Fruit fly (Drosophila melanogaster) whole organism, prepupa: ENCODE results near the gene Gpdh1.

Experiments
- CG10631 ChIP-seq: fragments of 200-800 bp; sonication (Bioruptor generic); optimal IDR thresholded peaks from 2 replicates; lab custom pipeline; 2016; ENCODE audit warnings: missing biosample characterization, missing genetic modification characterization
- CG10669 ChIP-seq: fragments of 200-800 bp; sonication (Bioruptor generic); optimal IDR thresholded peaks from 3 replicates; lab custom pipeline; 2018; ENCODE audit warnings: missing biosample characterization, mild to moderate bottlenecking, missing genetic modification characterization, moderate library complexity
- CG11762 ChIP-seq: fragments of 200-800 bp; sonication (Bioruptor generic); optimal IDR thresholded peaks from 3 replicates; lab custom pipeline; 2016; ENCODE audit warnings: missing biosample characterization, missing genetic modification characterization; ENCODE audit not compliant: insufficient read depth
- CG11902 ChIP-seq: fragments of 200-800 bp; sonication (Bioruptor generic); optimal IDR thresholded peaks from 3 replicates; lab custom pipeline; 2016; ENCODE audit warnings: missing biosample characterization, missing genetic modification characterization
- CG3919 ChIP-seq: fragments of 200-800 bp; sonication (Bioruptor generic); optimal IDR thresholded peaks from 3 replicates; lab custom pipeline; 2016; ENCODE audit warnings: missing biosample characterization, missing genetic modification characterization
- CG6792 ChIP-seq: fragments of 200-800 bp; sonication (Bioruptor generic); optimal IDR thresholded peaks from 3 replicates; lab custom pipeline; 2016; ENCODE audit warnings: missing biosample characterization, missing genetic modification characterization
- CG6808 ChIP-seq: fragments of 200-800 bp; sonication (Bioruptor generic); optimal IDR thresholded peaks from 3 replicates; lab custom pipeline; 2017; ENCODE audit warnings: missing biosample characterization, missing genetic modification characterization, mild to moderate bottlenecking, moderate library complexity, missing genetic modification reagents
- CG7368 ChIP-seq: fragments of 200-800 bp; sonication (Bioruptor generic); optimal IDR thresholded peaks from 3 replicates; lab custom pipeline; 2016; ENCODE audit warnings: missing biosample characterization, missing genetic modification characterization
- CG8319 ChIP-seq: fragments of 200-800 bp; sonication (Bioruptor generic); optimal IDR thresholded peaks from 3 replicates; lab custom pipeline; 2016; ENCODE audit warnings: missing biosample characterization, missing genetic modification characterization
- Eip75B ChIP-seq: fragments of 200-800 bp; sonication (Bioruptor generic); optimal IDR thresholded peaks from 3 replicates; lab custom pipeline; 2016; ENCODE audit warnings: missing biosample characterization, missing genetic modification characterization
- Hr4 ChIP-seq: fragments of 200-800 bp; sonication (Bioruptor generic); optimal IDR thresholded peaks from 3 replicates; lab custom pipeline; 2016; ENCODE audit warnings: missing biosample characterization, missing genetic modification characterization
- OdsH ChIP-seq: fragments of 200-800 bp; sonication (Bioruptor generic); optimal IDR thresholded peaks from 3 replicates; lab custom pipeline; 2016; ENCODE audit warnings: missing biosample characterization, missing genetic modification characterization
- pdm3 ChIP-seq: fragments of 200-800 bp; sonication (Bioruptor generic); optimal IDR thresholded peaks from 3 replicates; lab custom pipeline; 2016; ENCODE audit warnings: missing biosample characterization, missing genetic modification characterization
- vri ChIP-seq: fragments of 200-800 bp; sonication (Bioruptor generic); optimal IDR thresholded peaks from 3 replicates; lab custom pipeline; 2016; ENCODE audit warnings: missing biosample characterization, mild to moderate bottlenecking, missing genetic modification characterization

DNA sequence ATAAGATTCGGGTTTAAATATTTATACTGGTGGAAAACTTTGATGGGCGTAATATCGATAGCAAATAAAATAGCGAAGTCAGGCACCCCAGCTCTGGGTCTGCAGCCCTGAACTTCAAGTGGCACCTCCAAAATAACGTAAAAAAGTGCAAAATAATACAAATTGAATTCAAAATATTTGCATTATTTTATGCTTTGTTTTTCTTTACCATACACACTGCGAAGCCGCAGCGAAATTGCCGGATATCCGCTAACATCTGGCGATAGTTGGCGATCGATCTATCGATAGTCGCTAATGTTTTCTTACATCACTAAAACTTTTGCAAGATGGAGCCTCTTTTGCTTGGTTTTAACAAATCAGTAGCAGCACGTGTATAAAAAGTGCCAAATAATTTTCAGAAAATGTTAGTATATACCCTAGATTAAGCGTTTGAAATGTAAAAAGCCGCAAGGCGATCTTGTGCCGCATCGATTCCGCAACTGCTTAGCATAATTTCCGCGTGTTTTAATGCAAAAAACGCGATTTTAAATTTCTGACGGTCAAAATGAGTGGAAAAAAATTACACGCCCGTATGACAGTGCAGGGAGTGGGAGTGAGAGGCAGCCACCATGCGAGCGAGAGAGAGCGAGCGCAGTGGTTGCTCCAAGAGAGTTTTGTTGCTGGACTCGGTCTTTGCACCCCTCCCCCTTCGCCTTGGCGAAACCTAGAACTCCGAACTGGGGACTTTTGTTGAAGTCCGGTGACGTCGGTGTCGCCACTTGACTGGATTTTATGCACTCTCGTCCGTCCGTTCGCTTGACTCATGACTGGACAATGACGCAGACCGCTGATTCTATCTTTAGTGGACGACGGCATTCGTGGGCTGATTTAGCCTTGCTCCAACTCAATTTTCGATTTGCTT, 38.2 kb downstream of the Gpdh1 start, which contains the start of gene eIF4A:
- TF ChIP-seq CG6808 (GFP tag; lab: Kevin White, UChicago) (peak; percentile 28), CG10669 (GFP tag; lab: Kevin White, UChicago) (no peak), pdm3 (no peak), Eip75B (no peak), Hr4 (GFP tag; lab: Kevin White, UChicago) (no peak), CG3919 (GFP tag; lab: Kevin White, UChicago) (peak; percentile 15), CG11902 (GFP tag; lab: Kevin White, UChicago) (no peak), OdsH (GFP tag; lab: Kevin White, UChicago) (no peak), CG11762 (no peak), vri (GFP tag; lab: Kevin White, UChicago) (no peak), CG7368 (no peak), CG8319 (no peak), CG10631 (GFP tag; lab: Kevin White, UChicago) (no peak), CG6792 (no peak)
